Fruit fly (Drosophila melanogaster) whole organism, embryonic: ENCODE data around the gene CG33160.
A peak's percentile ranks its signal among the peaks of the same experiment; 100 is the strongest.

Source experiments
- CG10209 ChIP-seq: fragments of 200-800 bp; sonication (Bioruptor generic); optimal IDR thresholded peaks from 3 replicates; lab custom pipeline; 2017; ENCODE audit warnings: missing biosample characterization, mild to moderate bottlenecking, missing genetic modification characterization, missing genetic modification reagents
- CG10654 ChIP-seq: fragments of 200-800 bp; sonication (Bioruptor generic); optimal IDR thresholded peaks from 2 replicates; lab custom pipeline; 2016; ENCODE audit warnings: missing biosample characterization, missing genetic modification characterization
- CG10959 ChIP-seq: fragments of 200-800 bp; sonication (Bioruptor generic); IDR thresholded peaks from 2 replicates; pipeline ENCODE4 v1.3.6; 2022; ENCODE audit warnings: missing biosample characterization, missing genetic modification characterization
- CG11085 ChIP-seq: fragments of 200-800 bp; sonication (Bioruptor generic); IDR thresholded peaks from 2 replicates; pipeline ENCODE4 v1.3.6; 2022; ENCODE audit warnings: missing biosample characterization, missing genetic modification characterization
- CG11398 ChIP-seq: fragments of 200-800 bp; sonication (Bioruptor generic); optimal IDR thresholded peaks from 2 replicates; lab custom pipeline; 2016; ENCODE audit warnings: missing biosample characterization, missing genetic modification characterization
- CG12219 ChIP-seq: fragments of 200-800 bp; sonication (Bioruptor generic); optimal IDR thresholded peaks from 3 replicates; lab custom pipeline; 2018; ENCODE audit warnings: missing biosample characterization, mild to moderate bottlenecking, missing genetic modification characterization
- CG12299 ChIP-seq: fragments of 200-800 bp; sonication (Bioruptor generic); optimal IDR thresholded peaks from 2 replicates; lab custom pipeline; 2018; ENCODE audit warnings: missing biosample characterization, mild to moderate bottlenecking, missing genetic modification characterization
- CG13424 ChIP-seq: fragments of 200-800 bp; sonication (Bioruptor generic); optimal IDR thresholded peaks from 2 replicates; lab custom pipeline; 2019; ENCODE audit warnings: missing biosample characterization, mild to moderate bottlenecking, missing genetic modification characterization, moderate library complexity
- CG2129 ChIP-seq: fragments of 200-800 bp; sonication (Bioruptor generic); IDR thresholded peaks from 2 replicates; pipeline ENCODE4 v1.3.6; 2022; ENCODE audit warnings: missing biosample characterization, missing genetic modification characterization; ENCODE audit not compliant: partially characterized antibody
- CG5953 ChIP-seq: fragments of 200-800 bp; sonication (Bioruptor generic); IDR thresholded peaks from 2 replicates; pipeline ENCODE4 v1.3.6; 2022; ENCODE audit warnings: missing biosample characterization, missing genetic modification characterization
- CG6791 ChIP-seq: fragments of 200-800 bp; sonication (Bioruptor generic); IDR thresholded peaks from 3 replicates; pipeline ENCODE4 v1.3.6; 2022; ENCODE audit warnings: missing biosample characterization, missing genetic modification characterization; ENCODE audit not compliant: partially characterized antibody
- CG7357 ChIP-seq: fragments of 200-800 bp; sonication (Bioruptor generic); IDR thresholded peaks from 3 replicates; pipeline ENCODE4 v1.3.6; 2022; ENCODE audit warnings: missing biosample characterization, missing genetic modification characterization
- CG8290 ChIP-seq, 3 experiments: fragments of 200-800 bp; sonication (Bioruptor generic); optimal IDR thresholded peaks; 2 replicates each; lab custom pipeline; 2016 to 2019; ENCODE audit warnings: missing biosample characterization in 3 of 3, missing genetic modification characterization in 3 of 3, mild to moderate bottlenecking in 2 of 3, moderate library complexity in 1 of 3
- CG8478 ChIP-seq: fragments of >200 bp; optimal IDR thresholded peaks from 2 replicates; lab custom pipeline; 2018
- CG9437 ChIP-seq: fragments of 200-800 bp; sonication (Bioruptor generic); optimal IDR thresholded peaks from 2 replicates; lab custom pipeline; 2018; ENCODE audit warnings: missing biosample characterization, mild to moderate bottlenecking, missing genetic modification characterization
- CG9817 ChIP-seq: fragments of 200-800 bp; sonication (Bioruptor generic); optimal IDR thresholded peaks from 2 replicates; lab custom pipeline; 2018; ENCODE audit warnings: missing biosample characterization, mild to moderate bottlenecking, missing genetic modification characterization, moderate library complexity
- Dek ChIP-seq: fragments of 200-800 bp; sonication (Bioruptor generic); optimal IDR thresholded peaks from 3 replicates; lab custom pipeline; 2019; ENCODE audit warnings: missing biosample characterization, mild to moderate bottlenecking, missing genetic modification characterization, moderate library complexity
- E2f2 ChIP-seq: fragments of 200-800 bp; sonication (Bioruptor generic); IDR thresholded peaks from 2 replicates; pipeline ENCODE4 v1.3.6; 2022; ENCODE audit warnings: missing biosample characterization, missing genetic modification characterization
- Eip74EF ChIP-seq, 2 experiments: fragments of 200-800 bp in 1 of 2; fragments of >200 bp in 1 of 2; sonication (Bioruptor generic) in 1 of 2; optimal IDR thresholded peaks; 2 replicates each; lab custom pipeline; 2017 to 2019; ENCODE audit warnings: missing biosample characterization in 2 of 2, missing genetic modification characterization in 2 of 2, mild to moderate bottlenecking in 1 of 2, moderate library complexity in 1 of 2
- GATAe ChIP-seq: fragments of 200-800 bp; sonication (Bioruptor generic); conservative IDR thresholded peaks from 2 replicates; pipeline ENCODE4 v1.3.6; 2022; ENCODE audit warnings: missing biosample characterization, missing genetic modification characterization
- Hand ChIP-seq: fragments of 200-800 bp; sonication (Bioruptor generic); optimal IDR thresholded peaks from 2 replicates; lab custom pipeline; 2017; ENCODE audit warnings: mild to moderate bottlenecking, missing biosample characterization, missing genetic modification reagents, missing genetic modification characterization
- Hmx ChIP-seq: fragments of 200-800 bp; sonication (Bioruptor generic); optimal IDR thresholded peaks from 2 replicates; lab custom pipeline; 2016; ENCODE audit warnings: missing biosample characterization, missing genetic modification characterization
- Hr3 ChIP-seq: fragments of 200-800 bp; sonication (Bioruptor generic); optimal IDR thresholded peaks from 3 replicates; lab custom pipeline; 2016; ENCODE audit warnings: missing biosample characterization, missing genetic modification characterization
- NC2α ChIP-seq: fragments of 200-800 bp; sonication (Bioruptor generic); optimal IDR thresholded peaks from 2 replicates; lab custom pipeline; 2016; ENCODE audit warnings: missing biosample characterization, missing genetic modification characterization
- Nf-YA ChIP-seq: fragments of 200-800 bp; sonication (Bioruptor generic); IDR thresholded peaks from 2 replicates; pipeline ENCODE4 v1.3.6; 2022; ENCODE audit warnings: missing biosample characterization, missing genetic modification characterization
- Oli ChIP-seq: fragments of 200-800 bp; sonication (Bioruptor generic); optimal IDR thresholded peaks from 2 replicates; lab custom pipeline; 2018; ENCODE audit warnings: missing biosample characterization, mild to moderate bottlenecking, missing genetic modification characterization, moderate library complexity
- Scr ChIP-seq: fragments of 200-800 bp; sonication (Bioruptor generic); IDR thresholded peaks from 2 replicates; pipeline ENCODE4 v1.3.6; 2022; ENCODE audit warnings: missing biosample characterization, missing genetic modification characterization; ENCODE audit not compliant: partially characterized antibody
- Trl ChIP-seq, 3 experiments: fragments of >200 bp in 2 of 3; fragments of 200-800 bp in 1 of 3; sonication (Bioruptor generic) in 1 of 3; optimal IDR thresholded peaks; 2 replicates in 1 of 3; 3 replicates in 2 of 3; lab custom pipeline; 2016 to 2017; ENCODE audit warnings: missing biosample characterization in 1 of 3, missing genetic modification characterization in 1 of 3
- Vsx1 ChIP-seq: fragments of 200-800 bp; sonication (Bioruptor generic); optimal IDR thresholded peaks from 2 replicates; lab custom pipeline; 2017; ENCODE audit warnings: missing biosample characterization, mild to moderate bottlenecking, missing genetic modification characterization, missing genetic modification reagents
- abd-A ChIP-seq: fragments of 200-800 bp; sonication (Bioruptor generic); optimal IDR thresholded peaks from 3 replicates; lab custom pipeline; 2019; ENCODE audit warnings: missing biosample characterization, mild to moderate bottlenecking, missing genetic modification characterization, moderate library complexity
- ase ChIP-seq: fragments of 200-800 bp; sonication (Bioruptor generic); IDR thresholded peaks from 3 replicates; pipeline ENCODE4 v1.3.6; 2022; ENCODE audit warnings: missing biosample characterization, missing genetic modification characterization
- bbx ChIP-seq: fragments of 200-800 bp; sonication (Bioruptor generic); IDR thresholded peaks from 2 replicates; pipeline ENCODE4 v1.3.6; 2022; ENCODE audit warnings: missing biosample characterization, missing genetic modification characterization; ENCODE audit not compliant: partially characterized antibody
- dimm ChIP-seq: fragments of 200-800 bp; sonication (Bioruptor generic); IDR thresholded peaks from 2 replicates; pipeline ENCODE4 v1.3.6; 2022; ENCODE audit warnings: missing biosample characterization, missing genetic modification characterization
- esg ChIP-seq: fragments of 200-800 bp; sonication (Bioruptor generic); conservative IDR thresholded peaks from 2 replicates; pipeline ENCODE4 v1.3.6; 2022; ENCODE audit warnings: missing biosample characterization, missing genetic modification characterization
- fd3F ChIP-seq: fragments of 200-800 bp; sonication (Bioruptor generic); optimal IDR thresholded peaks from 2 replicates; lab custom pipeline; 2018; ENCODE audit warnings: missing biosample characterization, mild to moderate bottlenecking, missing genetic modification characterization, moderate library complexity
- jigr1 ChIP-seq: fragments of 200-800 bp; sonication (Bioruptor generic); IDR thresholded peaks from 3 replicates; pipeline ENCODE4 v1.3.6; 2022; ENCODE audit warnings: missing biosample characterization, missing genetic modification characterization
- jing ChIP-seq: fragments of 200-800 bp; sonication (Bioruptor generic); optimal IDR thresholded peaks from 2 replicates; lab custom pipeline; 2018; ENCODE audit warnings: missing biosample characterization, mild to moderate bottlenecking, missing genetic modification characterization
- kah ChIP-seq: fragments of 200-800 bp; sonication (Bioruptor generic); optimal IDR thresholded peaks from 2 replicates; lab custom pipeline; 2018; ENCODE audit warnings: missing biosample characterization, mild to moderate bottlenecking, missing genetic modification characterization
- knrl ChIP-seq: fragments of 200-800 bp; sonication (Bioruptor generic); IDR thresholded peaks from 3 replicates; pipeline ENCODE4 v1.3.6; 2022; ENCODE audit warnings: missing biosample characterization, missing genetic modification characterization; ENCODE audit not compliant: partially characterized antibody
- lab ChIP-seq: fragments of 200-800 bp; sonication (Bioruptor generic); optimal IDR thresholded peaks from 3 replicates; lab custom pipeline; 2017; ENCODE audit warnings: missing biosample characterization, missing genetic modification characterization, mild to moderate bottlenecking, moderate library complexity, missing genetic modification reagents
- nau ChIP-seq: fragments of 200-800 bp; sonication (Bioruptor generic); optimal IDR thresholded peaks from 3 replicates; lab custom pipeline; 2017; ENCODE audit warnings: missing biosample characterization, mild to moderate bottlenecking, missing genetic modification characterization, missing genetic modification reagents
- odd ChIP-seq: fragments of 200-800 bp; sonication (Bioruptor generic); optimal IDR thresholded peaks from 2 replicates; lab custom pipeline; 2017; ENCODE audit warnings: missing biosample characterization, mild to moderate bottlenecking, missing genetic modification characterization
- pb ChIP-seq: fragments of 200-800 bp; sonication (Bioruptor generic); optimal IDR thresholded peaks from 3 replicates; lab custom pipeline; 2016; ENCODE audit warnings: missing biosample characterization, missing genetic modification characterization
- pfk ChIP-seq: fragments of 200-800 bp; sonication (Bioruptor generic); optimal IDR thresholded peaks from 2 replicates; lab custom pipeline; 2018; ENCODE audit warnings: missing biosample characterization, mild to moderate bottlenecking, missing genetic modification characterization, moderate library complexity
- schlank ChIP-seq: fragments of 200-800 bp; sonication (Bioruptor generic); optimal IDR thresholded peaks from 2 replicates; lab custom pipeline; 2018; ENCODE audit warnings: missing biosample characterization, mild to moderate bottlenecking, missing genetic modification characterization
- sd ChIP-seq: fragments of 200-800 bp; sonication (Bioruptor generic); optimal IDR thresholded peaks from 3 replicates; lab custom pipeline; 2018; ENCODE audit warnings: missing biosample characterization, mild to moderate bottlenecking, missing genetic modification characterization, moderate library complexity
- slp2 ChIP-seq: fragments of 200-800 bp; sonication (Bioruptor generic); optimal IDR thresholded peaks from 2 replicates; lab custom pipeline; 2016; ENCODE audit warnings: missing biosample characterization, missing genetic modification characterization
- sob ChIP-seq: fragments of 200-800 bp; sonication (Bioruptor generic); IDR thresholded peaks from 2 replicates; pipeline ENCODE4 v1.3.6; 2022; ENCODE audit warnings: missing biosample characterization, missing genetic modification characterization
- unc-4 ChIP-seq: fragments of 200-800 bp; sonication (Bioruptor generic); IDR thresholded peaks from 2 replicates; pipeline ENCODE4 v1.3.6; 2022; ENCODE audit warnings: missing biosample characterization, missing genetic modification characterization; ENCODE audit not compliant: partially characterized antibody

Gene CG33160

dm6 chr3L:3179474-3179873 is 26.7 kb downstream of the CG33160 start (continued):
- TF ChIP-seq jing (peak; percentile 54), CG2129 (GFP tag; lab: Robert Waterston, UW) (no peak), ase (GFP tag; lab: Robert Waterston, UW) (peak; percentile 82), CG5953 (GFP tag; lab: Robert Waterston, UW) (peak; percentile 29; the same call in 1 of the 2 replicates), lab (GFP tag; lab: Kevin White, UChicago) (peak; percentile 94), GATAe (peak; percentile 75; the same call in 1 of the 2 replicates), Hr3 (GFP tag; lab: Kevin White, UChicago) (peak; percentile 62), CG8290 (GFP tag; optimal IDR thresholded peaks at IDR 0.05; lab: Kevin White, UChicago) (peak; percentile 79), CG8290 (tag; optimal IDR thresholded peaks at IDR 0.05; lab: Kevin White, UChicago) (no peak), Hmx (GFP tag; lab: Kevin White, UChicago) (no peak), slp2 (GFP tag; lab: Kevin White, UChicago) (peak; percentile 70), jigr1 (GFP tag; lab: Robert Waterston, UW) (peak; percentile 23; the same call in 1 of the 3 replicates), knrl (GFP tag; lab: Robert Waterston, UW) (no peak), CG6791 (GFP tag; lab: Robert Waterston, UW) (no peak), fd3F (peak; percentile 80), bbx (no peak), CG11085 (peak; percentile 79), CG13424 (tag; lab: Kevin White, UChicago) (peak; percentile 81), kah (GFP tag; lab: Kevin White, UChicago) (peak; percentile 80), Oli (tag; lab: Kevin White, UChicago) (peak; percentile 87), CG9437 (GFP tag; lab: Kevin White, UChicago) (peak; percentile 63), pfk (no peak), unc-4 (no peak), sob (GFP tag; lab: Robert Waterston, UW) (peak; percentile 89), dimm (GFP tag; lab: Robert Waterston, UW) (peak; percentile 43; the same call in 1 of the 2 replicates), schlank (tag; lab: Kevin White, UChicago) (peak; percentile 68), Hand (GFP tag; lab: Kevin White, UChicago) (peak; percentile 64), CG12219 (GFP tag; lab: Kevin White, UChicago) (peak; percentile 86), Eip74EF (GFP tag; optimal IDR thresholded peaks at IDR 0.05; lab: Kevin White, UChicago) (no peak), Trl (optimal IDR thresholded peaks at IDR 0.05; lab: Kevin White, UChicago) (no peak), Trl (GFP tag; optimal IDR thresholded peaks at IDR 0.05; lab: Kevin White, UChicago) (peak; percentile 89), esg (GFP tag; lab: Robert Waterston, UW) (peak; percentile 71), abd-A (tag; lab: Kevin White, UChicago) (no peak), Vsx1 (GFP tag; lab: Kevin White, UChicago) (no peak), CG8478 (lab: Kevin White, UChicago) (no peak), CG9817 (tag; lab: Kevin White, UChicago) (peak; percentile 76), E2f2 (GFP tag; lab: Robert Waterston, UW) (peak; percentile 65), Nf-YA (GFP tag; lab: Robert Waterston, UW) (peak; percentile 72), CG10209 (GFP tag; lab: Kevin White, UChicago) (peak; percentile 79), odd (GFP tag; lab: Kevin White, UChicago) (no peak), sd (no peak), Scr (GFP tag; lab: Robert Waterston, UW) (no peak), CG12299 (tag; lab: Kevin White, UChicago) (peak; percentile 66), CG10959 (GFP tag; lab: Robert Waterston, UW) (peak; percentile 61), NC2α (GFP tag; lab: Kevin White, UChicago) (peak; percentile 53), CG7357 (GFP tag; lab: Robert Waterston, UW) (peak; percentile 78), pb (peak; percentile 68), nau (GFP tag; lab: Kevin White, UChicago) (no peak), CG10654 (peak; percentile 78), Dek (tag; lab: Kevin White, UChicago) (peak; percentile 80), CG11398 (GFP tag; lab: Kevin White, UChicago) (peak; percentile 24)
